Fruit fly (Drosophila melanogaster): Measurements from ENCODE around the gene SdhC.

dm6 chr3R:11240891-11241290 lies 31.2 kb upstream of the SdhC start, which contains the start of the genes scpr-B and scpr-A:
- no peak for TF ChIP-seq Hr39 (GFP tag; optimal IDR thresholded peaks at IDR 0.05)
- TF ChIP-seq esn (GFP tag; optimal IDR thresholded peaks at IDR 0.05) = no peak
- no peak for TF ChIP-seq CG6808 (GFP tag; optimal IDR thresholded peaks at IDR 0.05)
- TF ChIP-seq CG34406 (GFP tag; optimal IDR thresholded peaks at IDR 0.05) = no peak
- no peak for TF ChIP-seq Sox102F (GFP tag; optimal IDR thresholded peaks at IDR 0.05)
- TF ChIP-seq fd85E (GFP tag; optimal IDR thresholded peaks at IDR 0.05) = no peak
- no peak for TF ChIP-seq lz (GFP tag; optimal IDR thresholded peaks at IDR 0.05)
- no peak for TF ChIP-seq Sox14 (GFP tag; optimal IDR thresholded peaks at IDR 0.05)
